Fruit fly (Drosophila melanogaster): Measurements from ENCODE around the gene dpr6.

dpr6 gene

dm6 chr3L:10110379-10110778 is 135.9 kb downstream of the dpr6 start (continued):
- TF ChIP-seq CG5953 (GFP tag; IDR thresholded peaks at IDR 0.05): no peak
- no peak for TF ChIP-seq CG7987 (GFP tag; optimal IDR thresholded peaks at IDR 0.05)
- no peak for TF ChIP-seq salm (tag; optimal IDR thresholded peaks at IDR 0.05)
- TF ChIP-seq Hmx (GFP tag; optimal IDR thresholded peaks at IDR 0.05): no peak
- TF ChIP-seq CG3281 (GFP tag; optimal IDR thresholded peaks at IDR 0.05): no peak
- TF ChIP-seq CG1832 (GFP tag; optimal IDR thresholded peaks at IDR 0.05): no peak
- no peak for TF ChIP-seq CG13894 (tag; optimal IDR thresholded peaks at IDR 0.05)
- TF ChIP-seq danr (GFP tag; IDR thresholded peaks at IDR 0.05): no peak
- TF ChIP-seq Ada2b (GFP tag; IDR thresholded peaks at IDR 0.05): peak; percentile 30; the same call in 1 of the 2 replicates
- TF ChIP-seq oc (tag; optimal IDR thresholded peaks at IDR 0.05): no peak
- no peak for TF ChIP-seq p53 (GFP tag; optimal IDR thresholded peaks at IDR 0.05)
- no peak for TF ChIP-seq ttk (GFP tag; IDR thresholded peaks at IDR 0.05)
- no peak for TF ChIP-seq CG5245 (GFP tag; optimal IDR thresholded peaks at IDR 0.05)
- no peak for TF ChIP-seq tin (GFP tag; optimal IDR thresholded peaks at IDR 0.05)
- no peak for TF ChIP-seq Trl (optimal IDR thresholded peaks at IDR 0.05)
- no peak for TF ChIP-seq Trl (GFP tag; optimal IDR thresholded peaks at IDR 0.05)
- TF ChIP-seq amos (GFP tag; IDR thresholded peaks at IDR 0.05; ENCODE audit: partially characterized antibody): no peak
- no peak for TF ChIP-seq Max (GFP tag; optimal IDR thresholded peaks at IDR 0.05)
- TF ChIP-seq wor (GFP tag; IDR thresholded peaks at IDR 0.05): 0 out of 2 replicates have a peak, but pooled peaks have one; percentile 11
- no peak for TF ChIP-seq peb (GFP tag; IDR thresholded peaks at IDR 0.05)
- TF ChIP-seq CG15073 (GFP tag; optimal IDR thresholded peaks at IDR 0.05): no peak
- no peak for TF ChIP-seq crol (GFP tag; IDR thresholded peaks at IDR 0.05)
- TF ChIP-seq pan (optimal IDR thresholded peaks at IDR 0.05): no peak
- TF ChIP-seq pan (GFP tag; optimal IDR thresholded peaks at IDR 0.05 in 1 of 2, IDR thresholded peaks at IDR 0.05 in 1 of 2): peak in 1 of 2 experiments; percentile 57
- TF ChIP-seq ab (GFP tag; optimal IDR thresholded peaks at IDR 0.05): no peak
- TF ChIP-seq Chrac-16 (GFP tag; optimal IDR thresholded peaks at IDR 0.05): no peak
- no peak for TF ChIP-seq CG9932 (GFP tag; IDR thresholded peaks at IDR 0.05)
- TF ChIP-seq Asciz (GFP tag; optimal IDR thresholded peaks at IDR 0.05): no peak
- TF ChIP-seq CG3726 (GFP tag; IDR thresholded peaks at IDR 0.05): no peak
- no peak for TF ChIP-seq CG12155 (GFP tag; optimal IDR thresholded peaks at IDR 0.05)
- no peak for TF ChIP-seq lola (GFP tag; optimal IDR thresholded peaks at IDR 0.05)
- no peak for TF ChIP-seq CG17186 (GFP tag; optimal IDR thresholded peaks at IDR 0.05)
- TF ChIP-seq CG11695 (GFP tag; IDR thresholded peaks at IDR 0.05): no peak
- no peak for TF ChIP-seq HLHmδ (GFP tag; optimal IDR thresholded peaks at IDR 0.05)
- no peak for TF ChIP-seq Lpt (GFP tag; optimal IDR thresholded peaks at IDR 0.05)
- TF ChIP-seq CG16779 (GFP tag; IDR thresholded peaks at IDR 0.05): no peak
- TF ChIP-seq pros (GFP tag; optimal IDR thresholded peaks at IDR 0.05): no peak
- TF ChIP-seq GATAe (GFP tag; conservative IDR thresholded peaks at IDR 0.05): no peak
- no peak for TF ChIP-seq CG14050 (GFP tag; IDR thresholded peaks at IDR 0.05)
- no peak for TF ChIP-seq pita (GFP tag; optimal IDR thresholded peaks at IDR 0.05)
- TF ChIP-seq CG7839 (tag; optimal IDR thresholded peaks at IDR 0.05): peak; percentile 35
- TF ChIP-seq Vsx1 (GFP tag; optimal IDR thresholded peaks at IDR 0.05): no peak
- TF ChIP-seq CG16815 (GFP tag; optimal IDR thresholded peaks at IDR 0.05): no peak
- TF ChIP-seq al (GFP tag; IDR thresholded peaks at IDR 0.05): no peak
- no peak for TF ChIP-seq NfI (GFP tag; optimal IDR thresholded peaks at IDR 0.05)
- no peak for TF ChIP-seq CG17802 (tag; optimal IDR thresholded peaks at IDR 0.05)
- TF ChIP-seq Rfx (GFP tag; IDR thresholded peaks at IDR 0.05): peak; percentile 26; the same call in 1 of the 2 replicates
- TF ChIP-seq CG1233 (GFP tag; optimal IDR thresholded peaks at IDR 0.05): peak; percentile 18
- TF ChIP-seq CG32532 (GFP tag; IDR thresholded peaks at IDR 0.05): no peak
- no peak for TF ChIP-seq D19A (tag; optimal IDR thresholded peaks at IDR 0.05)
- no peak for TF ChIP-seq sim (GFP tag; IDR thresholded peaks at IDR 0.05)
- no peak for TF ChIP-seq CG2202 (tag; optimal IDR thresholded peaks at IDR 0.05)
- TF ChIP-seq CG3065 (GFP tag; optimal IDR thresholded peaks at IDR 0.05): no peak
